Fruit fly (Drosophila melanogaster) whole organism, embryonic: ENCODE measurements around the gene CG7878.

Source experiments
- Abd-B ChIP-seq: fragments of 200-800 bp; sonication (Bioruptor generic); optimal IDR thresholded peaks from 2 replicates; lab custom pipeline; 2018; ENCODE audit warnings: missing biosample characterization, mild to moderate bottlenecking, missing genetic modification characterization, moderate library complexity
- Antp ChIP-seq: fragments of 200-800 bp; sonication (Bioruptor generic); optimal IDR thresholded peaks from 3 replicates; lab custom pipeline; 2016; ENCODE audit warnings: missing biosample characterization, missing genetic modification characterization
- Bdp1 ChIP-seq: fragments of 200-800 bp; sonication (Bioruptor generic); optimal IDR thresholded peaks from 3 replicates; lab custom pipeline; 2016; ENCODE audit warnings: missing biosample characterization, missing genetic modification characterization
- Blimp-1 ChIP-seq: fragments of 200-800 bp; sonication (Bioruptor generic); optimal IDR thresholded peaks from 3 replicates; lab custom pipeline; 2018; ENCODE audit warnings: missing biosample characterization, missing genetic modification characterization, mild to moderate bottlenecking, moderate library complexity, missing genetic modification reagents
- Bteb2 ChIP-seq: fragments of 200-800 bp; sonication (Bioruptor generic); optimal IDR thresholded peaks from 2 replicates; lab custom pipeline; 2016; ENCODE audit warnings: missing biosample characterization, missing genetic modification characterization
- CG10543 ChIP-seq: fragments of 200-800 bp; sonication (Bioruptor generic); optimal IDR thresholded peaks from 3 replicates; lab custom pipeline; 2017; ENCODE audit warnings: missing biosample characterization, mild to moderate bottlenecking, missing genetic modification characterization, moderate library complexity
- CG11696 ChIP-seq: fragments of 200-800 bp; sonication (Bioruptor generic); IDR thresholded peaks from 2 replicates; pipeline ENCODE4 v1.3.6; 2022; ENCODE audit warnings: missing biosample characterization, missing genetic modification characterization
- CG14441 ChIP-seq: fragments of 200-800 bp; sonication (Bioruptor generic); IDR thresholded peaks from 2 replicates; pipeline ENCODE4 v1.3.6; 2022; ENCODE audit warnings: missing biosample characterization, missing genetic modification characterization
- CG14965 ChIP-seq: fragments of 200-800 bp; sonication (Bioruptor generic); optimal IDR thresholded peaks from 2 replicates; lab custom pipeline; 2016; ENCODE audit warnings: missing biosample characterization, missing genetic modification characterization, borderline replicate concordance
- CG15269 ChIP-seq: fragments of 200-800 bp; sonication (Bioruptor generic); optimal IDR thresholded peaks from 2 replicates; lab custom pipeline; 2018; ENCODE audit warnings: missing biosample characterization, mild to moderate bottlenecking, missing genetic modification characterization, moderate library complexity
- CG1647 ChIP-seq: fragments of 200-800 bp; sonication (Bioruptor generic); optimal IDR thresholded peaks from 3 replicates; lab custom pipeline; 2016; ENCODE audit warnings: missing biosample characterization, missing genetic modification characterization
- CG2202 ChIP-seq: fragments of 200-800 bp; sonication (Bioruptor generic); optimal IDR thresholded peaks from 2 replicates; lab custom pipeline; 2018; ENCODE audit warnings: missing biosample characterization, mild to moderate bottlenecking, missing genetic modification characterization
- CG3163 ChIP-seq: fragments of 200-800 bp; sonication (Bioruptor generic); optimal IDR thresholded peaks from 3 replicates; lab custom pipeline; 2016; ENCODE audit warnings: missing biosample characterization, missing genetic modification characterization
- CG3995 ChIP-seq: fragments of 200-800 bp; sonication (Bioruptor generic); optimal IDR thresholded peaks from 3 replicates; lab custom pipeline; 2016; ENCODE audit warnings: missing biosample characterization, missing genetic modification characterization
- CG5953 ChIP-seq: fragments of 200-800 bp; sonication (Bioruptor generic); IDR thresholded peaks from 2 replicates; pipeline ENCODE4 v1.3.6; 2022; ENCODE audit warnings: missing biosample characterization, missing genetic modification characterization
- CG8924 ChIP-seq: fragments of 200-800 bp; optimal IDR thresholded peaks from 3 replicates; lab custom pipeline; 2019; ENCODE audit warnings: missing biosample characterization, mild to moderate bottlenecking, missing genetic modification characterization, moderate library complexity
- CTCF ChIP-seq: fragments of 200-800 bp; sonication (Bioruptor generic); optimal IDR thresholded peaks from 2 replicates; lab custom pipeline; 2017; ENCODE audit warnings: missing biosample characterization, mild to moderate bottlenecking, missing genetic modification characterization, moderate library complexity
- CkIIα-i1 ChIP-seq: fragments of 200-800 bp; sonication (Bioruptor generic); IDR thresholded peaks from 2 replicates; pipeline ENCODE4 v1.3.6; 2022; ENCODE audit warnings: missing biosample characterization, missing genetic modification characterization
- Dad ChIP-seq: fragments of 200-800 bp; sonication (Bioruptor generic); optimal IDR thresholded peaks from 3 replicates; lab custom pipeline; 2016; ENCODE audit warnings: missing biosample characterization, missing genetic modification characterization
- Dref ChIP-seq: fragments of 200-800 bp; sonication (Bioruptor generic); IDR thresholded peaks from 2 replicates; pipeline ENCODE4 v1.3.6; 2022; ENCODE audit warnings: missing biosample characterization, missing genetic modification characterization
- E2f1 ChIP-seq: fragments of 200-800 bp; sonication (Bioruptor generic); IDR thresholded peaks from 2 replicates; pipeline ENCODE4 v1.3.6; 2022; ENCODE audit warnings: missing biosample characterization, missing genetic modification characterization
- Elba2 ChIP-seq: fragments of 200-800 bp; sonication (Bioruptor generic); optimal IDR thresholded peaks from 3 replicates; lab custom pipeline; 2016; ENCODE audit warnings: missing biosample characterization, missing genetic modification characterization
- Ets97D ChIP-seq: fragments of 200-800 bp; sonication (Bioruptor generic); optimal IDR thresholded peaks from 3 replicates; lab custom pipeline; 2016; ENCODE audit warnings: missing biosample characterization, missing genetic modification characterization
- HLH4C ChIP-seq: fragments of 200-800 bp; sonication (Bioruptor generic); IDR thresholded peaks from 3 replicates; pipeline ENCODE4 v1.3.6; 2022; ENCODE audit warnings: missing biosample characterization, missing genetic modification characterization; ENCODE audit not compliant: partially characterized antibody
- Hr51 ChIP-seq, 2 experiments: fragments of 200-800 bp; sonication (Bioruptor generic); optimal IDR thresholded peaks; 2 replicates in 1 of 2; 3 replicates in 1 of 2; lab custom pipeline; 2016 to 2018; ENCODE audit warnings: missing biosample characterization in 2 of 2, missing genetic modification characterization in 2 of 2, mild to moderate bottlenecking in 1 of 2, moderate library complexity in 1 of 2
- Nf-YB ChIP-seq: fragments of 200-800 bp; sonication (Bioruptor generic); optimal IDR thresholded peaks from 3 replicates; lab custom pipeline; 2019; ENCODE audit warnings: missing biosample characterization, mild to moderate bottlenecking, missing genetic modification characterization, moderate library complexity
- Rfx ChIP-seq: fragments of 200-800 bp; sonication (Bioruptor generic); IDR thresholded peaks from 2 replicates; pipeline ENCODE4 v1.3.6; 2022; ENCODE audit warnings: missing biosample characterization, missing genetic modification characterization
- al ChIP-seq: fragments of 200-800 bp; sonication (Bioruptor generic); IDR thresholded peaks from 2 replicates; pipeline ENCODE4 v1.3.6; 2022; ENCODE audit warnings: missing biosample characterization, missing genetic modification characterization
- bigmax ChIP-seq: fragments of 200-800 bp; sonication (Bioruptor generic); optimal IDR thresholded peaks from 2 replicates; lab custom pipeline; 2018; ENCODE audit warnings: missing biosample characterization, mild to moderate bottlenecking, missing genetic modification characterization
- bsh ChIP-seq, 2 experiments: fragments of 200-800 bp; sonication (Bioruptor generic); optimal IDR thresholded peaks; 2 replicates each; lab custom pipeline; 2017 to 2018; ENCODE audit warnings: mild to moderate bottlenecking in 2 of 2, missing biosample characterization in 2 of 2, missing genetic modification characterization in 2 of 2, moderate library complexity in 1 of 2
- cato ChIP-seq: fragments of 200-800 bp; sonication (Bioruptor generic); optimal IDR thresholded peaks from 2 replicates; lab custom pipeline; 2016; ENCODE audit warnings: missing biosample characterization, missing genetic modification characterization, borderline replicate concordance
- croc ChIP-seq: fragments of 200-800 bp; sonication (Bioruptor generic); conservative IDR thresholded peaks from 3 replicates; pipeline ENCODE4 v1.3.6; 2022; ENCODE audit warnings: missing biosample characterization, missing genetic modification characterization
- emc ChIP-seq: fragments of 200-800 bp; sonication (Bioruptor generic); optimal IDR thresholded peaks from 2 replicates; lab custom pipeline; 2016; ENCODE audit warnings: missing biosample characterization, missing genetic modification characterization
- esg ChIP-seq: fragments of 200-800 bp; sonication (Bioruptor generic); conservative IDR thresholded peaks from 2 replicates; pipeline ENCODE4 v1.3.6; 2022; ENCODE audit warnings: missing biosample characterization, missing genetic modification characterization
- gcm ChIP-seq: fragments of 200-800 bp; sonication (Bioruptor generic); optimal IDR thresholded peaks from 2 replicates; lab custom pipeline; 2019; ENCODE audit warnings: missing biosample characterization, mild to moderate bottlenecking, missing genetic modification characterization, moderate library complexity
- gcm2 ChIP-seq: fragments of 200-800 bp; sonication (Bioruptor generic); optimal IDR thresholded peaks from 2 replicates; lab custom pipeline; 2016; ENCODE audit warnings: missing biosample characterization, missing genetic modification characterization
- ham ChIP-seq: fragments of 200-800 bp; sonication (Bioruptor generic); IDR thresholded peaks from 2 replicates; pipeline ENCODE4 v1.3.6; 2022; ENCODE audit warnings: missing biosample characterization, missing genetic modification characterization
- hb ChIP-seq: fragments of 200-800 bp; sonication (Bioruptor generic); IDR thresholded peaks from 3 replicates; pipeline ENCODE4 v1.3.6; 2022; ENCODE audit warnings: missing biosample characterization, missing genetic modification characterization; ENCODE audit not compliant: partially characterized antibody
- knrl ChIP-seq: fragments of 200-800 bp; sonication (Bioruptor generic); IDR thresholded peaks from 3 replicates; pipeline ENCODE4 v1.3.6; 2022; ENCODE audit warnings: missing biosample characterization, missing genetic modification characterization; ENCODE audit not compliant: partially characterized antibody
- luna ChIP-seq: fragments of 200-800 bp; sonication (Bioruptor generic); optimal IDR thresholded peaks from 2 replicates; lab custom pipeline; 2016; ENCODE audit warnings: missing biosample characterization, missing genetic modification characterization
- pros ChIP-seq: fragments of 200-800 bp; sonication (Bioruptor generic); optimal IDR thresholded peaks from 3 replicates; lab custom pipeline; 2019; ENCODE audit warnings: missing biosample characterization, mild to moderate bottlenecking, missing genetic modification characterization, moderate library complexity
- sc ChIP-seq, 3 experiments: fragments of >200 bp in 2 of 3; fragments of 200-800 bp in 1 of 3; sonication (Bioruptor generic) in 1 of 3; optimal IDR thresholded peaks; 2 replicates in 2 of 3; 3 replicates in 1 of 3; lab custom pipeline; 2017; ENCODE audit warnings: mild to moderate bottlenecking in 1 of 3, missing biosample characterization in 1 of 3, missing genetic modification characterization in 1 of 3, missing genetic modification reagents in 1 of 3
- sd ChIP-seq: fragments of 200-800 bp; sonication (Bioruptor generic); optimal IDR thresholded peaks from 3 replicates; lab custom pipeline; 2018; ENCODE audit warnings: missing biosample characterization, mild to moderate bottlenecking, missing genetic modification characterization, moderate library complexity
- seq ChIP-seq: fragments of 200-800 bp; sonication (Bioruptor generic); IDR thresholded peaks from 2 replicates; pipeline ENCODE4 v1.3.6; 2022; ENCODE audit warnings: missing biosample characterization, missing genetic modification characterization
- sima ChIP-seq: fragments of 200-800 bp; sonication (Bioruptor generic); optimal IDR thresholded peaks from 2 replicates; lab custom pipeline; 2016; ENCODE audit warnings: missing biosample characterization, missing genetic modification characterization
- slou ChIP-seq: fragments of 200-800 bp; sonication (Bioruptor generic); optimal IDR thresholded peaks from 3 replicates; lab custom pipeline; 2016; ENCODE audit warnings: missing biosample characterization, missing genetic modification characterization
- vvl ChIP-seq: fragments of 200-800 bp; sonication (Bioruptor generic); IDR thresholded peaks from 2 replicates; pipeline ENCODE4 v1.3.6; 2022; ENCODE audit warnings: missing biosample characterization, missing genetic modification characterization
- wor ChIP-seq: fragments of 200-800 bp; sonication (Bioruptor generic); IDR thresholded peaks from 2 replicates; pipeline ENCODE4 v1.3.6; 2022; ENCODE audit warnings: missing biosample characterization, missing genetic modification characterization
- z ChIP-seq: fragments of 200-800 bp; sonication (Bioruptor generic); IDR thresholded peaks from 3 replicates; pipeline ENCODE4 v1.3.6; 2022; ENCODE audit warnings: missing biosample characterization, missing genetic modification characterization
- zen2 ChIP-seq: fragments of 200-800 bp; sonication (Bioruptor generic); IDR thresholded peaks from 3 replicates; pipeline ENCODE4 v1.3.6; 2022; ENCODE audit warnings: missing biosample characterization, missing genetic modification characterization; ENCODE audit not compliant: partially characterized antibody

Gene CG7878

dm6 chr3R:8110198-8110642 is 12.3 kb upstream of the CG7878 start (continued):
- no peak for TF ChIP-seq Elba2 (GFP tag; lab: Kevin White, UChicago)
- TF ChIP-seq Bdp1 (GFP tag; lab: Kevin White, UChicago), result peak; percentile 18
- TF ChIP-seq sd (tag; lab: Kevin White, UChicago), result no peak
- peak; percentile 11 for TF ChIP-seq CG3163 (GFP tag; lab: Kevin White, UChicago)
- peak; percentile 17 for TF ChIP-seq Nf-YB (GFP tag; lab: Kevin White, UChicago)
- peak; percentile 35; the same call in 1 of the 2 replicates for TF ChIP-seq E2f1 (GFP tag; lab: Robert Waterston, UW)
- TF ChIP-seq CG10543 (GFP tag; lab: Kevin White, UChicago), result no peak
- TF ChIP-seq wor (GFP tag; lab: Robert Waterston, UW), result peak; percentile 14; the same call in 1 of the 2 replicates
- peak; percentile 50 for TF ChIP-seq CG8924 (tag; lab: Kevin White, UChicago)
- TF ChIP-seq Antp (GFP tag; lab: Kevin White, UChicago), result peak; percentile 58
- no peak for TF ChIP-seq bigmax (GFP tag; lab: Kevin White, UChicago)
- TF ChIP-seq zen2 (GFP tag; lab: Robert Waterston, UW), result no peak
- TF ChIP-seq knrl (GFP tag; lab: Robert Waterston, UW), result no peak
- TF ChIP-seq Rfx, result peak; percentile 66
- TF ChIP-seq vvl, result peak; percentile 71
- peak; percentile 48 for TF ChIP-seq esg (GFP tag; lab: Robert Waterston, UW)
- no peak for TF ChIP-seq CG11696
- TF ChIP-seq gcm2 (GFP tag; lab: Kevin White, UChicago), result no peak
- peak; percentile 59; the same call in 1 of the 2 replicates for TF ChIP-seq CG5953
- no peak for TF ChIP-seq Dref (GFP tag; lab: Robert Waterston, UW)
- no peak for TF ChIP-seq z (GFP tag; lab: Robert Waterston, UW)
- peak; percentile 43; the same call in 1 of the 3 replicates for TF ChIP-seq croc (GFP tag; lab: Robert Waterston, UW)
- peak; percentile 21 for TF ChIP-seq slou
- no peak for TF ChIP-seq hb
- TF ChIP-seq CG2202 (tag; lab: Kevin White, UChicago), result no peak
- peak; percentile 5 for TF ChIP-seq Ets97D
- TF ChIP-seq ham, result no peak
- TF ChIP-seq gcm (GFP tag; lab: Kevin White, UChicago), result peak; percentile 13
- TF ChIP-seq luna (GFP tag; lab: Kevin White, UChicago), result no peak
- peak; percentile 61; the same call in 1 of the 2 replicates for TF ChIP-seq seq (GFP tag; lab: Robert Waterston, UW)
- TF ChIP-seq Bteb2 (GFP tag; lab: Kevin White, UChicago), result peak; percentile 27
- TF ChIP-seq bsh (GFP tag; optimal IDR thresholded peaks at IDR 0.05; lab: Kevin White, UChicago), result peak; percentile 32 to 78
- no peak for TF ChIP-seq CG3995 (GFP tag; lab: Kevin White, UChicago)
- no peak for TF ChIP-seq emc (GFP tag; lab: Kevin White, UChicago)
- TF ChIP-seq HLH4C, result no peak
- TF ChIP-seq Dad (GFP tag; lab: Kevin White, UChicago), result peak; percentile 48
- TF ChIP-seq CTCF (GFP tag; lab: Kevin White, UChicago), result no peak
- TF ChIP-seq Hr51 (GFP tag; optimal IDR thresholded peaks at IDR 0.05; lab: Kevin White, UChicago), result peak; percentile 22 to 63
- peak; percentile 76 for TF ChIP-seq CG15269
- TF ChIP-seq sc (optimal IDR thresholded peaks at IDR 0.05; lab: Kevin White, UChicago), result no peak
- peak; percentile 11 for TF ChIP-seq sc (GFP tag; optimal IDR thresholded peaks at IDR 0.05; lab: Kevin White, UChicago)
- TF ChIP-seq al (GFP tag; lab: Robert Waterston, UW), result no peak
- peak; percentile 68 for TF ChIP-seq Blimp-1 (GFP tag; lab: Kevin White, UChicago)
- TF ChIP-seq CG14441, result peak; percentile 58; the same call in 1 of the 2 replicates
- TF ChIP-seq CG1647 (GFP tag; lab: Kevin White, UChicago), result peak; percentile 53
- no peak for TF ChIP-seq sima (GFP tag; lab: Kevin White, UChicago)
- TF ChIP-seq CG14965 (GFP tag; lab: Kevin White, UChicago), result no peak
- TF ChIP-seq Abd-B (GFP tag; lab: Kevin White, UChicago), result no peak
- TF ChIP-seq pros (GFP tag; lab: Kevin White, UChicago), result peak; percentile 87
- peak; percentile 1 for TF ChIP-seq cato (GFP tag; lab: Kevin White, UChicago)
- TF ChIP-seq CkIIα-i1, result no peak
